Worm (Caenorhabditis elegans): ENCODE data around the gene bud-31.

The bud-31 gene

ce11 chrIII:9664484-9665221 is 31.7 kb downstream of the bud-31 start:
- no peak for TF ChIP-seq pqm-1 (tag; optimal IDR thresholded peaks at IDR 0.05)
- TF ChIP-seq nfya-1 (tag; optimal IDR thresholded peaks at IDR 0.05; ENCODE audit: insufficient read depth), result peak; percentile 43
- peak; percentile 88 for TF ChIP-seq fkh-10 (GFP tag; optimal IDR thresholded peaks at IDR 0.05)
- TF ChIP-seq lin-39 (tag; optimal IDR thresholded peaks at IDR 0.05), result peak; percentile 49

ce11 chrIII:9663943-9664342 is 32.4 kb downstream of the bud-31 start:
- TF ChIP-seq nhr-77 (tag; optimal IDR thresholded peaks at IDR 0.05) (no peak), egl-27 (tag; optimal IDR thresholded peaks at IDR 0.05) (no peak), elt-2 (tag; optimal IDR thresholded peaks at IDR 0.05) (no peak), aly-2 (tag; optimal IDR thresholded peaks at IDR 0.05) (no peak), ZK546.5 (tag; optimal IDR thresholded peaks at IDR 0.05) (no peak), ceh-9 (tag; optimal IDR thresholded peaks at IDR 0.05) (no peak), fkh-2 (tag; optimal IDR thresholded peaks at IDR 0.05) (no peak), lin-39 (tag; optimal IDR thresholded peaks at IDR 0.05) (no peak), ceh-16 (tag; optimal IDR thresholded peaks at IDR 0.05) (no peak), zag-1 (tag; optimal IDR thresholded peaks at IDR 0.05) (no peak), ztf-4 (tag; optimal IDR thresholded peaks at IDR 0.05) (no peak), jun-1 (tag; optimal IDR thresholded peaks at IDR 0.05) (no peak), nhr-67 (tag; optimal IDR thresholded peaks at IDR 0.05) (no peak), lin-15B (tag; optimal IDR thresholded peaks at IDR 0.05) (no peak)

ce11 chrIII:9662266-9662959 is 33.9 kb downstream of the bud-31 start:
- TF ChIP-seq nhr-76 (tag; optimal IDR thresholded peaks at IDR 0.05) (no peak), unc-39 (tag; optimal IDR thresholded peaks at IDR 0.05) (no peak), lin-39 (tag; optimal IDR thresholded peaks at IDR 0.05) (peak; percentile 58), lin-15B (tag; optimal IDR thresholded peaks at IDR 0.05) (peak; percentile 5), nfya-1 (tag; optimal IDR thresholded peaks at IDR 0.05; ENCODE audit: insufficient read depth) (peak; percentile 47)

DNA sequence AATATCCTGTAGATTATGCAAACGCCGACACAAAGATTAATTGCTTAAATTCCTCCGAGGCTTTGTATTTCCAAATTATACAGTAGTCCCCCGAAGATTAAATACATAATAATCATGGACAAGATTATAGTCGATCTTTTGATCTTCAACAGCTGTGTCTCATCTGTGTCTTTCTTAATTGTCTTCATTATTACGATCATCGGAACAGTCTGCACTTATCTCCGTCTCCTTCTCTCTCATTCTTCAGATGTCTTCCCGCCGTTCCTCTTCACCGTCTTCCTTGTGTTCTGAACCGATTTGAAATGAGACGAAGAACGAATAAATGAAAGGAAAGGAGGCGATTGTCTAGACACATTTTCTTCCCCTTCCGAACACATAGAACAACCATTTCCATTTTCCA is 35.2 kb downstream of the bud-31 start:
- TF ChIP-seq nhr-77 (tag; optimal IDR thresholded peaks at IDR 0.05) (no peak), fkh-10 (GFP tag; optimal IDR thresholded peaks at IDR 0.05) (no peak), nhr-43 (tag; optimal IDR thresholded peaks at IDR 0.05; ENCODE audit: poor library complexity, severe bottlenecking) (peak; percentile 61), lsy-12 (tag; optimal IDR thresholded peaks at IDR 0.05) (no peak), hmg-11 (tag; optimal IDR thresholded peaks at IDR 0.05) (peak; percentile 34), elt-3 (tag; optimal IDR thresholded peaks at IDR 0.05) (no peak), nhr-67 (tag; optimal IDR thresholded peaks at IDR 0.05) (no peak), lin-39 (tag; optimal IDR thresholded peaks at IDR 0.05) (no peak), eor-1 (tag; optimal IDR thresholded peaks at IDR 0.05) (no peak), nhr-25 (tag; optimal IDR thresholded peaks at IDR 0.05) (peak; percentile 53), daf-12 (tag; optimal IDR thresholded peaks at IDR 0.05) (no peak), nhr-23 (tag; optimal IDR thresholded peaks at IDR 0.05) (peak; percentile 69)

ce11 chrIII:9658569-9658968 is 37.7 kb downstream of the bud-31 start:
- no peak for TF ChIP-seq nhr-28 (tag; optimal IDR thresholded peaks at IDR 0.05)
- TF ChIP-seq sea-2 (GFP tag; optimal IDR thresholded peaks at IDR 0.05), result no peak
- TF ChIP-seq nhr-12 (tag; optimal IDR thresholded peaks at IDR 0.05), result no peak
- TF ChIP-seq ztf-4 (tag; optimal IDR thresholded peaks at IDR 0.05), result no peak
- TF ChIP-seq snpc-4 (tag; optimal IDR thresholded peaks at IDR 0.05), result no peak
- TF ChIP-seq fkh-2 (tag; optimal IDR thresholded peaks at IDR 0.05), result no peak
- TF ChIP-seq ceh-16 (tag; optimal IDR thresholded peaks at IDR 0.05), result no peak
- TF ChIP-seq nhr-43 (tag; optimal IDR thresholded peaks at IDR 0.05; ENCODE audit: poor library complexity, severe bottlenecking), result no peak
- no peak for TF ChIP-seq egl-5 (tag; optimal IDR thresholded peaks at IDR 0.05)
- TF ChIP-seq elt-3 (tag; optimal IDR thresholded peaks at IDR 0.05), result no peak
- no peak for TF ChIP-seq mdl-1 (tag; optimal IDR thresholded peaks at IDR 0.05)
- no peak for TF ChIP-seq ceh-28 (tag; optimal IDR thresholded peaks at IDR 0.05)
- no peak for TF ChIP-seq ZK546.5 (tag; optimal IDR thresholded peaks at IDR 0.05)
- TF ChIP-seq nfya-1 (tag; optimal IDR thresholded peaks at IDR 0.05; ENCODE audit: insufficient read depth), result no peak
- no peak for TF ChIP-seq elt-2 (tag; optimal IDR thresholded peaks at IDR 0.05)
- no peak for TF ChIP-seq ama-1 (optimal IDR thresholded peaks at IDR 0.05)
